Worm (Caenorhabditis elegans) whole organism, young adult: ENCODE data around the gene pcp-1.
A peak's percentile ranks its signal among the peaks of the same experiment; 100 is the strongest.

Source experiments
- B0019.2 ChIP-seq: fragments of 200-800 bp; sonication (Bioruptor generic); conservative IDR thresholded peaks from 2 replicates; pipeline ENCODE4 v1.3.6; 2022; ENCODE audit warnings: missing genetic modification reagents, missing genetic modification characterization, missing compliant biosample characterization
- B0035.1 ChIP-seq: sonication (generic microtip); optimal IDR thresholded peaks from 2 replicates; lab custom pipeline; 2016; ENCODE audit warnings: missing genetic modification characterization, mild to moderate bottlenecking, missing compliant biosample characterization, missing genotype, missing genetic modification reagents
- B0261.1 ChIP-seq: sonication (generic microtip); optimal IDR thresholded peaks from 2 replicates; lab custom pipeline; 2016; ENCODE audit warnings: mild to moderate bottlenecking, missing genetic modification characterization, moderate library complexity, missing compliant biosample characterization
- C06A6.2 ChIP-seq: fragments of 200-800 bp; sonication (Bioruptor generic); conservative IDR thresholded peaks from 2 replicates; pipeline ENCODE4 v1.3.6; 2022; ENCODE audit warnings: missing genetic modification characterization, missing compliant biosample characterization
- D2030.7 ChIP-seq: fragments of 200-800 bp; sonication (Bioruptor generic); IDR thresholded peaks from 2 replicates; pipeline ENCODE4 v1.3.6; 2022; ENCODE audit warnings: missing genetic modification reagents, missing genetic modification characterization, missing compliant biosample characterization
- F37B4.10 ChIP-seq: fragments of 200-800 bp; sonication (Bioruptor generic); IDR thresholded peaks from 2 replicates; pipeline ENCODE4 v1.3.6; 2022; ENCODE audit warnings: missing genetic modification characterization, missing compliant biosample characterization
- F39B2.1 ChIP-seq: fragments of 200-800 bp; sonication (Bioruptor generic); IDR thresholded peaks from 2 replicates; pipeline ENCODE4 v1.3.6; 2022; ENCODE audit warnings: missing genetic modification reagents, missing genetic modification characterization, missing compliant biosample characterization
- F57C9.4 ChIP-seq: sonication (generic microtip); optimal IDR thresholded peaks from 2 replicates; lab custom pipeline; 2017; ENCODE audit warnings: mild to moderate bottlenecking, missing genetic modification characterization, missing compliant biosample characterization
- K11D2.4 ChIP-seq: fragments of 200-800 bp; sonication (Bioruptor generic); IDR thresholded peaks from 2 replicates; pipeline ENCODE4 v1.3.6; 2022; ENCODE audit warnings: missing genetic modification reagents, missing genetic modification characterization, missing compliant biosample characterization
- K12H6.12 ChIP-seq: fragments of 200-800 bp; sonication (Bioruptor generic); optimal IDR thresholded peaks from 2 replicates; lab custom pipeline; 2018; ENCODE audit warnings: mild to moderate bottlenecking, missing genetic modification characterization, missing compliant biosample characterization
- T07F8.4 ChIP-seq: sonication (generic microtip); optimal IDR thresholded peaks from 2 replicates; lab custom pipeline; 2016; ENCODE audit warnings: mild to moderate bottlenecking, missing genetic modification characterization, moderate library complexity, missing compliant biosample characterization
- T26A5.8 ChIP-seq: sonication (generic microtip); optimal IDR thresholded peaks from 2 replicates; lab custom pipeline; 2016; ENCODE audit warnings: missing genetic modification characterization, missing compliant biosample characterization
- Y95B8A.8 ChIP-seq: fragments of 200-800 bp; sonication (Bioruptor generic); IDR thresholded peaks from 2 replicates; pipeline ENCODE4 v1.3.6; 2022; ENCODE audit warnings: missing genetic modification reagents, missing genetic modification characterization, missing compliant biosample characterization
- athp-1 ChIP-seq: sonication (generic microtip); optimal IDR thresholded peaks from 2 replicates; lab custom pipeline; 2017; ENCODE audit warnings: mild to moderate bottlenecking, missing genetic modification characterization, missing compliant biosample characterization
- attf-3 ChIP-seq: fragments of 200-800 bp; sonication (Bioruptor generic); conservative IDR thresholded peaks from 2 replicates; pipeline ENCODE4 v1.3.6; 2022; ENCODE audit warnings: missing genetic modification reagents, missing genetic modification characterization, missing compliant biosample characterization
- cebp-1 ChIP-seq, 2 experiments: fragments of 200-800 bp in 1 of 2; sonication (Bioruptor generic) in 1 of 2; sonication (generic microtip) in 1 of 2; IDR thresholded peaks in 1 of 2; optimal IDR thresholded peaks in 1 of 2; 2 replicates each; pipeline versions ENCODE4 v1.3.6 to Lab custom; 2017 to 2022; ENCODE audit warnings: missing compliant biosample characterization in 2 of 2, missing genetic modification characterization in 2 of 2, mild to moderate bottlenecking in 1 of 2, missing genetic modification reagents in 1 of 2, moderate library complexity in 1 of 2
- cebp-2 ChIP-seq: fragments of 200-800 bp; sonication (Bioruptor generic); IDR thresholded peaks from 2 replicates; pipeline ENCODE4 v1.3.6; 2022; ENCODE audit warnings: missing genetic modification characterization, missing compliant biosample characterization
- ceh-58 ChIP-seq: fragments of 200-800 bp; sonication (Bioruptor generic); IDR thresholded peaks from 2 replicates; pipeline ENCODE4 v1.3.6; 2022; ENCODE audit warnings: missing genetic modification characterization, missing compliant biosample characterization
- dox-1 ChIP-seq: fragments of 200-800 bp; sonication (Bioruptor generic); IDR thresholded peaks from 2 replicates; pipeline ENCODE4 v1.3.6; 2022; ENCODE audit warnings: missing genetic modification reagents, missing genetic modification characterization, missing compliant biosample characterization
- egl-44 ChIP-seq: fragments of 200-800 bp; sonication (Bioruptor generic); IDR thresholded peaks from 2 replicates; pipeline ENCODE4 v1.3.6; 2022; ENCODE audit warnings: missing genetic modification reagents, missing genetic modification characterization, missing compliant biosample characterization
- ekl-4 ChIP-seq: fragments of 200-800 bp; sonication (Bioruptor generic); IDR thresholded peaks from 2 replicates; pipeline ENCODE4 v1.3.6; 2022; ENCODE audit warnings: missing genetic modification reagents, missing genetic modification characterization, missing compliant biosample characterization
- him-1 ChIP-seq: sonication (generic microtip); optimal IDR thresholded peaks from 2 replicates; lab custom pipeline; 2016; ENCODE audit warnings: missing genotype, missing genetic modification reagents, missing genetic modification characterization, missing compliant biosample characterization
- hsf-1 ChIP-seq: fragments of 200-800 bp; sonication (Bioruptor generic); IDR thresholded peaks from 2 replicates; pipeline ENCODE4 v1.3.6; 2022; ENCODE audit warnings: missing genetic modification reagents, missing genetic modification characterization, missing compliant biosample characterization
- lag-1 ChIP-seq: fragments of 200-800 bp; sonication (Bioruptor generic); IDR thresholded peaks from 2 replicates; pipeline ENCODE4 v1.3.6; 2022; ENCODE audit warnings: missing genetic modification reagents, missing genetic modification characterization, missing compliant biosample characterization
- let-607 ChIP-seq, 2 experiments: fragments of 200-800 bp in 1 of 2; sonication (Bioruptor generic) in 1 of 2; sonication (generic microtip) in 1 of 2; optimal IDR thresholded peaks; 2 replicates each; lab custom pipeline; 2016 to 2018; ENCODE audit warnings: mild to moderate bottlenecking in 2 of 2, missing compliant biosample characterization in 2 of 2, missing genetic modification characterization in 2 of 2, moderate library complexity in 2 of 2, missing genotype in 1 of 2
- lin-26 ChIP-seq: fragments of 200-800 bp; sonication (Bioruptor generic); IDR thresholded peaks from 2 replicates; pipeline ENCODE4 v1.3.6; 2022; ENCODE audit warnings: missing genetic modification reagents, missing genetic modification characterization, missing compliant biosample characterization
- lin-35 ChIP-seq, 3 experiments: fragments of 150-350 bp in 2 of 3; sonication (generic microtip) in 1 of 3; optimal IDR thresholded peaks; 2 replicates each; lab custom pipeline; 2014 to 2018; ENCODE audit warnings: missing biosample characterization in 3 of 3, missing genetic modification characterization in 3 of 3, missing genetic modification reagents in 3 of 3
- lin-40 ChIP-seq: sonication (generic microtip); optimal IDR thresholded peaks from 2 replicates; lab custom pipeline; 2016; ENCODE audit warnings: missing genetic modification characterization, mild to moderate bottlenecking, missing compliant biosample characterization, missing genotype, missing genetic modification reagents
- madf-3 ChIP-seq: fragments of 200-800 bp; sonication (Bioruptor generic); IDR thresholded peaks from 2 replicates; pipeline ENCODE4 v1.3.6; 2022; ENCODE audit warnings: missing genetic modification reagents, missing genetic modification characterization, missing compliant biosample characterization
- madf-6 ChIP-seq: fragments of 200-800 bp; sonication (Bioruptor generic); IDR thresholded peaks from 2 replicates; pipeline ENCODE4 v1.3.6; 2022; ENCODE audit warnings: missing genetic modification reagents, missing genetic modification characterization, missing compliant biosample characterization
- mcd-1 ChIP-seq: fragments of 200-800 bp; sonication (Bioruptor generic); IDR thresholded peaks from 2 replicates; pipeline ENCODE4 v1.3.6; 2022; ENCODE audit warnings: missing genetic modification reagents, missing genetic modification characterization, missing compliant biosample characterization
- mel-28 ChIP-seq: sonication (generic microtip); optimal IDR thresholded peaks from 2 replicates; lab custom pipeline; 2016; ENCODE audit warnings: borderline replicate concordance, mild to moderate bottlenecking, missing genetic modification characterization, missing compliant biosample characterization
- nfyb-1 ChIP-seq: fragments of 200-800 bp; sonication (Bioruptor generic); IDR thresholded peaks from 2 replicates; pipeline ENCODE4 v1.3.6; 2022; ENCODE audit warnings: missing genetic modification reagents, missing genetic modification characterization, missing compliant biosample characterization
- pbrm-1 ChIP-seq: fragments of 200-800 bp; sonication (Bioruptor generic); IDR thresholded peaks from 2 replicates; pipeline ENCODE4 v1.3.6; 2022; ENCODE audit warnings: missing genetic modification reagents, missing genetic modification characterization, missing compliant biosample characterization
- sea-2 ChIP-seq: fragments of 200-800 bp; sonication (Bioruptor generic); IDR thresholded peaks from 2 replicates; pipeline ENCODE4 v1.3.6; 2022; ENCODE audit warnings: missing genetic modification characterization, missing compliant biosample characterization
- snpc-3.4 ChIP-seq: sonication (generic microtip); optimal IDR thresholded peaks from 2 replicates; lab custom pipeline; 2017; ENCODE audit warnings: missing genetic modification characterization, mild to moderate bottlenecking, missing compliant biosample characterization, antibody characterized with exemption, moderate library complexity, missing genotype, missing genetic modification reagents
- sptf-2 ChIP-seq: fragments of 200-800 bp; sonication (Bioruptor generic); optimal IDR thresholded peaks from 2 replicates; lab custom pipeline; 2018; ENCODE audit warnings: mild to moderate bottlenecking, missing genetic modification characterization, missing compliant biosample characterization
- tbp1 ChIP-seq: fragments of 200-800 bp; sonication (Bioruptor generic); optimal IDR thresholded peaks from 2 replicates; lab custom pipeline; 2018; ENCODE audit warnings: mild to moderate bottlenecking, missing genetic modification characterization, missing compliant biosample characterization
- tbx-9 ChIP-seq: sonication (generic microtip); optimal IDR thresholded peaks from 2 replicates; lab custom pipeline; 2016; ENCODE audit warnings: borderline replicate concordance, missing genetic modification characterization, inconsistent platforms, missing compliant biosample characterization
- tlf-1 ChIP-seq: fragments of 200-800 bp; sonication (Bioruptor generic); optimal IDR thresholded peaks from 2 replicates; lab custom pipeline; 2018; ENCODE audit warnings: mild to moderate bottlenecking, missing genetic modification characterization, missing compliant biosample characterization
- unc-62 ChIP-seq: fragments of 150-350 bp; optimal IDR thresholded peaks from 2 replicates; lab custom pipeline; 2014; ENCODE audit warnings: missing biosample characterization, missing genetic modification reagents, missing genetic modification characterization
- zfh-2 ChIP-seq: fragments of 200-800 bp; sonication (Bioruptor generic); conservative IDR thresholded peaks from 2 replicates; pipeline ENCODE4 v1.3.6; 2022; ENCODE audit warnings: missing genetic modification reagents, missing genetic modification characterization, missing compliant biosample characterization
- ztf-25 ChIP-seq: fragments of 200-800 bp; sonication (Bioruptor generic); IDR thresholded peaks from 2 replicates; pipeline ENCODE4 v1.3.6; 2022; ENCODE audit warnings: missing genetic modification reagents, missing genetic modification characterization, missing compliant biosample characterization
- ztf-28 ChIP-seq: fragments of 200-800 bp; sonication (Bioruptor generic); IDR thresholded peaks from 2 replicates; pipeline ENCODE4 v1.3.6; 2022; ENCODE audit warnings: missing genetic modification reagents, missing genetic modification characterization, missing compliant biosample characterization

Gene pcp-1

ce11 chrIII:7736003-7736402, 22.7 kb upstream of the pcp-1 start:
- TF ChIP-seq madf-6 (peak; percentile 16; the same call in 1 of the 2 replicates), mcd-1 (no peak), B0019.2 (GFP tag; lab: Robert Waterston, UW) (no peak), unc-62 (no peak)

ce11 chrIII:7736806-7737205, 21.9 kb upstream of the pcp-1 start:
- no peak for TF ChIP-seq sea-2 (GFP tag; lab: Robert Waterston, UW)
- TF ChIP-seq D2030.7: no peak
- TF ChIP-seq let-607 (tag; optimal IDR thresholded peaks at IDR 0.05; lab: Kevin White, UChicago): peak in 1 of 2 experiments; percentile 12
- TF ChIP-seq F57C9.4: no peak
- TF ChIP-seq lin-35 (GFP tag; optimal IDR thresholded peaks at IDR 0.05; lab: Kevin White, UChicago): peak in 1 of 3 experiments; percentile 65
- TF ChIP-seq lin-26: 0 out of 2 replicates have a peak, but pooled peaks have one; percentile 61
- TF ChIP-seq cebp-1 (GFP tag; IDR thresholded peaks at IDR 0.05; lab: Robert Waterston, UW): no peak
- TF ChIP-seq cebp-1 (tag; optimal IDR thresholded peaks at IDR 0.05; lab: Kevin White, UChicago): peak; percentile 21
- 0 out of 2 replicates have a peak, but pooled peaks have one; percentile 45 for TF ChIP-seq nfyb-1
- TF ChIP-seq snpc-3.4 (tag; lab: Kevin White, UChicago): peak; percentile 37
- no peak for TF ChIP-seq lin-40 (tag; lab: Kevin White, UChicago)
- no peak for TF ChIP-seq tbx-9 (tag; lab: Kevin White, UChicago)
- 0 out of 2 replicates have a peak, but pooled peaks have one; percentile 45 for TF ChIP-seq ceh-58 (GFP tag; lab: Robert Waterston, UW)
- 0 out of 2 replicates have a peak, but pooled peaks have one; percentile 21 for TF ChIP-seq Y95B8A.8
- TF ChIP-seq B0035.1 (tag; lab: Kevin White, UChicago): no peak
- TF ChIP-seq K11D2.4 (GFP tag; lab: Robert Waterston, UW): peak; percentile 12; the same call in 1 of the 2 replicates
- 0 out of 2 replicates have a peak, but pooled peaks have one; percentile 8 for TF ChIP-seq ztf-25
- peak; percentile 55; the same call in 1 of the 2 replicates for TF ChIP-seq cebp-2 (GFP tag; lab: Robert Waterston, UW)
- TF ChIP-seq athp-1 (tag; lab: Kevin White, UChicago): peak; percentile 66
- TF ChIP-seq hsf-1 (GFP tag; lab: Robert Waterston, UW): 0 out of 2 replicates have a peak, but pooled peaks have one; percentile 27
- TF ChIP-seq T26A5.8 (tag; lab: Kevin White, UChicago): no peak
- TF ChIP-seq pbrm-1 (GFP tag; lab: Robert Waterston, UW): 0 out of 2 replicates have a peak, but pooled peaks have one; percentile 15
- TF ChIP-seq dox-1: peak; percentile 71; the same call in 1 of the 2 replicates
- TF ChIP-seq mcd-1: peak; percentile 25; the same call in 1 of the 2 replicates
- TF ChIP-seq C06A6.2 (GFP tag; lab: Robert Waterston, UW): peak; percentile 36; the same call in 1 of the 2 replicates

- TF ChIP-seq zfh-2 (GFP tag; lab: Robert Waterston, UW) (no peak), egl-44 (GFP tag; lab: Robert Waterston, UW) (no peak), F39B2.1 (GFP tag; lab: Robert Waterston, UW) (no peak), ztf-28 (no peak), lag-1 (GFP tag; lab: Robert Waterston, UW) (no peak), B0261.1 (tag; lab: Kevin White, UChicago) (no peak), sea-2 (GFP tag; lab: Robert Waterston, UW) (no peak), hsf-1 (GFP tag; lab: Robert Waterston, UW) (no peak), ekl-4 (GFP tag; lab: Robert Waterston, UW) (no peak), sptf-2 (GFP tag; lab: Kevin White, UChicago) (no peak), tlf-1 (GFP tag; lab: Kevin White, UChicago) (no peak), T07F8.4 (tag; lab: Kevin White, UChicago) (no peak), F57C9.4 (no peak), tbp1 (no peak), him-1 (tag; lab: Kevin White, UChicago) (no peak), dox-1 (no peak), madf-3 (GFP tag; lab: Robert Waterston, UW) (no peak), attf-3 (GFP tag; lab: Robert Waterston, UW) (no peak), B0035.1 (tag; lab: Kevin White, UChicago) (no peak), mel-28 (tag; lab: Kevin White, UChicago) (no peak), K12H6.12 (tag; lab: Kevin White, UChicago) (no peak), F37B4.10 (no peak)
Measured at ce11 chrIII:7737646-7738258, 21.0 kb upstream of the pcp-1 start.
